Worm (Caenorhabditis elegans): ENCODE measurements around the gene ZK686.6.

DNA sequence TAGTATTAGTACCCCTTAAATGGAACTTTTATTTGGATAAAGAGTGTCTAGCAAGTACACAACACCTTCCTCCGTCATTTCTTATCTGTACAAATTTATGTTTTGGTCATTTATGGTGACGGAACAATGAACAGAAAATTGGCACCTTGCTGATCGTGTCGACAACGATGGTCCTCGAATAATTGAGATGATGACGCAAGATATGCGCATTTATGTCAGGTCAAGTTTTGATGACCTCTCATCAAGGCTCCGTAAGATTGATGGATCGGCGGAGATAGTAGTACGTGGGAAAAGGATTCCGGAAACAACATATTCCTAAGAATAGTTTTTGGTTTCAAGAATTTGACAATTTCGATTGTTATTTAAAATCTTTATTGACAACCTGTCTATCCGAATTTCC lies 38.7 kb downstream of the ZK686.6 start:
- TF ChIP-seq egl-27 (tag; optimal IDR thresholded peaks at IDR 0.05) (no peak), nhr-28 (tag; optimal IDR thresholded peaks at IDR 0.05) (no peak), skn-1 (tag; optimal IDR thresholded peaks at IDR 0.05) (no peak), mep-1 (tag; optimal IDR thresholded peaks at IDR 0.05) (no peak), aha-1 (tag) (no peak), saeg-2 (GFP tag; IDR thresholded peaks at IDR 0.05) (no peak), nhr-237 (tag; optimal IDR thresholded peaks at IDR 0.05) (no peak), lir-3 (tag; optimal IDR thresholded peaks at IDR 0.05) (no peak), nhr-11 (tag; optimal IDR thresholded peaks at IDR 0.05) (no peak), ama-1 (optimal IDR thresholded peaks at IDR 0.05) (no peak), unc-62 (GFP tag; optimal IDR thresholded peaks at IDR 0.05 in 1 of 2) (peak in 1 of 2 experiments; percentile 63), unc-62 (tag; optimal IDR thresholded peaks at IDR 0.05) (no peak), aly-2 (tag; optimal IDR thresholded peaks at IDR 0.05) (no peak), ZK546.5 (tag; optimal IDR thresholded peaks at IDR 0.05) (no peak)

All from whole organism, L4 larva.